Worm (Caenorhabditis elegans): Measurements from ENCODE around the gene F13B12.2.

DNA sequence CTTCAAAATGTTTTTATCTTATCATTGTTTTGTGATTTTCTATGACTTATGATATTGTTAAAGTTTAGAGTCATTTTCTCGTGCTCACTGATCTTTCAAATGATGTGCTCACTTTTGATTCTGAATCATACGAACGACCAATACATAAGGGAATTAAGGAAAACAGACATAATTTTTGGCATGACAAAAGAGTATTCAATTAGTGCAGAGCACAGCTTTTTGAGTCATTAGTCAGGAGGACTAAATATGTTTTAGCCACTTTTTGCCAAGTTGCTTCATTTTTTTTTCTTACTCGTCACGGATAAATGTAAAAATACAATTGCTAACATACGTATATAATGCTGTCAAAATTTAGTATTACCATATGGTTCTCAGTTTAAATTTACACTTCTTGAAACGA, at the start of gene F13B12.2:
- TF ChIP-seq hmg-4 (GFP tag; optimal IDR thresholded peaks at IDR 0.05) = no peak
- no peak for TF ChIP-seq scrt-1 (GFP tag; IDR thresholded peaks at IDR 0.05)
- TF ChIP-seq sea-1 (GFP tag; conservative IDR thresholded peaks at IDR 0.05) = no peak
- no peak for TF ChIP-seq ceh-13 (GFP tag; optimal IDR thresholded peaks at IDR 0.05)

Data from whole organism, early embryonic.